Worm (Caenorhabditis elegans) whole organism, L4 larva: Measurements from ENCODE around the gene fbxb-39.

Experiments
- F10B5.3 ChIP-seq: sonication (generic microtip); optimal IDR thresholded peaks from 2 replicates; lab custom pipeline; 2016; ENCODE audit warnings: mild to moderate bottlenecking, missing genetic modification characterization, missing compliant biosample characterization
- Y105C5A.15 ChIP-seq: fragments of 200-800 bp; sonication (Bioruptor generic); IDR thresholded peaks from 2 replicates; pipeline ENCODE4 v1.3.6; 2022; ENCODE audit warnings: missing genetic modification characterization, missing compliant biosample characterization
- Y48G9A.11 ChIP-seq: fragments of 200-800 bp; sonication (Bioruptor generic); IDR thresholded peaks from 2 replicates; pipeline ENCODE4 v1.3.6; 2022; ENCODE audit warnings: missing genetic modification reagents, missing genetic modification characterization, missing compliant biosample characterization
- aha-1 ChIP-seq: fragments of 150-350 bp; peaks from one replicate; lab custom pipeline; 2014; ENCODE audit warnings: missing biosample characterization, missing genetic modification characterization
- ama-1 ChIP-seq: fragments of 150-350 bp; optimal IDR thresholded peaks from 2 replicates; lab custom pipeline; 2014; ENCODE audit warnings: inconsistent platforms, mixed read lengths
- attf-4 ChIP-seq: sonication (generic microtip); optimal IDR thresholded peaks from 3 replicates; lab custom pipeline; 2017; ENCODE audit warnings: missing biosample characterization, missing genetic modification characterization
- ceh-20 ChIP-seq: fragments of 200-800 bp; sonication (Bioruptor generic); IDR thresholded peaks from 2 replicates; pipeline ENCODE4 v1.3.6; 2022; ENCODE audit warnings: missing genetic modification reagents, missing genetic modification characterization, missing compliant biosample characterization
- ceh-32 ChIP-seq: sonication (generic microtip); optimal IDR thresholded peaks from 2 replicates; lab custom pipeline; 2016; ENCODE audit warnings: mild to moderate bottlenecking, missing genetic modification characterization, missing compliant biosample characterization; ENCODE audit not compliant: poor library complexity
- ceh-62 ChIP-seq: sonication (generic microtip); optimal IDR thresholded peaks from 2 replicates; lab custom pipeline; 2017; ENCODE audit warnings: missing biosample characterization, missing genetic modification characterization
- ceh-82 ChIP-seq: sonication (generic microtip); optimal IDR thresholded peaks from 2 replicates; lab custom pipeline; 2017; ENCODE audit warnings: missing biosample characterization, missing genetic modification characterization
- daf-12 ChIP-seq: fragments of 150-350 bp; optimal IDR thresholded peaks from 2 replicates; lab custom pipeline; 2014; ENCODE audit warnings: missing biosample characterization, missing genetic modification reagents, missing genetic modification characterization
- daf-19 ChIP-seq: fragments of 200-800 bp; sonication (Bioruptor generic); conservative IDR thresholded peaks from 2 replicates; pipeline ENCODE4 v1.3.6; 2022; ENCODE audit warnings: missing genetic modification characterization, missing compliant biosample characterization
- dmd-9 ChIP-seq: fragments of 200-800 bp; sonication (Bioruptor generic); IDR thresholded peaks from 2 replicates; pipeline ENCODE4 v1.3.6; 2022; ENCODE audit warnings: missing genetic modification reagents, missing genetic modification characterization, missing compliant biosample characterization
- duxl-1 ChIP-seq: sonication (generic microtip); optimal IDR thresholded peaks from 2 replicates; lab custom pipeline; 2016; ENCODE audit warnings: mild to moderate bottlenecking, missing genetic modification characterization, moderate library complexity, missing compliant biosample characterization; ENCODE audit not compliant: poor library complexity
- dve-1 ChIP-seq: sonication (generic microtip); optimal IDR thresholded peaks from 2 replicates; lab custom pipeline; 2017; ENCODE audit warnings: antibody characterized with exemption, mild to moderate bottlenecking, missing genetic modification characterization, missing compliant biosample characterization; ENCODE audit not compliant: insufficient read depth
- egl-43 ChIP-seq: fragments of 200-800 bp; sonication (Bioruptor generic); IDR thresholded peaks from 2 replicates; pipeline ENCODE4 v1.3.6; 2022; ENCODE audit warnings: missing genetic modification reagents, missing genetic modification characterization, missing compliant biosample characterization
- fos-1 ChIP-seq: fragments of 150-350 bp; optimal IDR thresholded peaks from 2 replicates; lab custom pipeline; 2014; ENCODE audit warnings: missing biosample characterization, missing genetic modification characterization
- gei-8 ChIP-seq: fragments of 200-800 bp; sonication (Bioruptor generic); optimal IDR thresholded peaks from 2 replicates; lab custom pipeline; 2018; ENCODE audit warnings: mild to moderate bottlenecking, missing genetic modification characterization, missing compliant biosample characterization
- lin-38 ChIP-seq: fragments of 200-800 bp; sonication (Bioruptor generic); IDR thresholded peaks from 2 replicates; pipeline ENCODE4 v1.3.6; 2022; ENCODE audit warnings: missing genetic modification reagents, missing genetic modification characterization, missing compliant biosample characterization
- lsy-2 ChIP-seq, 2 experiments: fragments of 150-350 bp in 1 of 2; sonication (generic microtip) in 1 of 2; optimal IDR thresholded peaks; 2 replicates each; lab custom pipeline; 2014 to 2017; ENCODE audit warnings: missing biosample characterization in 2 of 2, missing genetic modification characterization in 2 of 2
- madf-9 ChIP-seq: fragments of 200-800 bp; sonication (Bioruptor generic); conservative IDR thresholded peaks from 2 replicates; pipeline ENCODE4 v1.3.6; 2022; ENCODE audit warnings: missing genetic modification reagents, missing genetic modification characterization, missing compliant biosample characterization
- mdl-1 ChIP-seq, 2 experiments: fragments of 150-350 bp in 1 of 2; sonication (generic microtip) in 1 of 2; optimal IDR thresholded peaks; 2 replicates each; lab custom pipeline; 2014 to 2017; ENCODE audit warnings: missing biosample characterization in 2 of 2, missing genetic modification characterization in 2 of 2
- mdt-29 ChIP-seq: fragments of 200-800 bp; sonication (Bioruptor generic); IDR thresholded peaks from 2 replicates; pipeline ENCODE4 v1.3.6; 2022; ENCODE audit warnings: missing genetic modification reagents, missing genetic modification characterization, missing compliant biosample characterization
- mep-1 ChIP-seq: fragments of 150-350 bp; sonication (generic microtip); optimal IDR thresholded peaks from 3 replicates; lab custom pipeline; 2014; ENCODE audit warnings: missing biosample characterization, missing genetic modification characterization
- mxl-2 ChIP-seq: fragments of 200-800 bp; sonication (Bioruptor generic); conservative IDR thresholded peaks from 2 replicates; pipeline ENCODE4 v1.3.6; 2022; ENCODE audit warnings: missing genetic modification reagents, missing genetic modification characterization, missing compliant biosample characterization
- mxl-3 ChIP-seq: fragments of 200-800 bp; sonication (Bioruptor generic); optimal IDR thresholded peaks from 2 replicates; lab custom pipeline; 2018; ENCODE audit warnings: mild to moderate bottlenecking, missing genetic modification characterization, missing compliant biosample characterization
- nhr-28 ChIP-seq: fragments of 150-350 bp; optimal IDR thresholded peaks from 2 replicates; lab custom pipeline; 2014; ENCODE audit warnings: missing biosample characterization, missing genetic modification characterization
- nhr-42 ChIP-seq: fragments of 200-800 bp; sonication (Bioruptor generic); IDR thresholded peaks from 2 replicates; pipeline ENCODE4 v1.3.6; 2022; ENCODE audit warnings: missing genetic modification characterization, missing compliant biosample characterization
- pqm-1 ChIP-seq: sonication (generic microtip); optimal IDR thresholded peaks from 2 replicates; lab custom pipeline; 2017; ENCODE audit warnings: missing biosample characterization, missing genetic modification characterization
- rbr-2 ChIP-seq: sonication (generic microtip); optimal IDR thresholded peaks from 2 replicates; lab custom pipeline; 2016; ENCODE audit warnings: missing genotype, missing genetic modification characterization, missing compliant biosample characterization
- skn-1 ChIP-seq: fragments of 150-350 bp; optimal IDR thresholded peaks from 2 replicates; lab custom pipeline; 2014; ENCODE audit warnings: missing biosample characterization, missing genetic modification characterization
- snpc-1.2 ChIP-seq: fragments of 200-800 bp; sonication (Bioruptor generic); IDR thresholded peaks from 2 replicates; pipeline ENCODE4 v1.3.6; 2022; ENCODE audit warnings: missing genetic modification reagents, missing genetic modification characterization, missing compliant biosample characterization
- snpc-4 ChIP-seq: fragments of 150-350 bp; optimal IDR thresholded peaks from 2 replicates; lab custom pipeline; 2014; ENCODE audit warnings: missing biosample characterization, missing genetic modification characterization
- tra-1 ChIP-seq: fragments of 200-800 bp; sonication (Bioruptor generic); IDR thresholded peaks from 2 replicates; pipeline ENCODE4 v1.3.6; 2022; ENCODE audit warnings: missing genetic modification reagents, missing genetic modification characterization, missing compliant biosample characterization
- vab-7 ChIP-seq: fragments of 200-800 bp; sonication (Bioruptor generic); IDR thresholded peaks from 2 replicates; pipeline ENCODE4 v1.3.6; 2022; ENCODE audit warnings: missing genetic modification reagents, missing genetic modification characterization, missing compliant biosample characterization
- zag-1 ChIP-seq: fragments of 150-350 bp; optimal IDR thresholded peaks from 2 replicates; lab custom pipeline; 2014; ENCODE audit warnings: missing biosample characterization, missing genetic modification characterization
- zfp-2 ChIP-seq: sonication (generic microtip); optimal IDR thresholded peaks from 2 replicates; lab custom pipeline; 2016; ENCODE audit warnings: mild to moderate bottlenecking, missing genetic modification characterization, missing compliant biosample characterization
- ztf-11 ChIP-seq: fragments of 150-350 bp; optimal IDR thresholded peaks from 2 replicates; lab custom pipeline; 2014; ENCODE audit warnings: missing biosample characterization, missing genetic modification characterization
- ztf-7 ChIP-seq: fragments of 150-350 bp; optimal IDR thresholded peaks from 2 replicates; lab custom pipeline; 2014; ENCODE audit warnings: missing biosample characterization, missing genetic modification characterization

Gene fbxb-39

DNA sequence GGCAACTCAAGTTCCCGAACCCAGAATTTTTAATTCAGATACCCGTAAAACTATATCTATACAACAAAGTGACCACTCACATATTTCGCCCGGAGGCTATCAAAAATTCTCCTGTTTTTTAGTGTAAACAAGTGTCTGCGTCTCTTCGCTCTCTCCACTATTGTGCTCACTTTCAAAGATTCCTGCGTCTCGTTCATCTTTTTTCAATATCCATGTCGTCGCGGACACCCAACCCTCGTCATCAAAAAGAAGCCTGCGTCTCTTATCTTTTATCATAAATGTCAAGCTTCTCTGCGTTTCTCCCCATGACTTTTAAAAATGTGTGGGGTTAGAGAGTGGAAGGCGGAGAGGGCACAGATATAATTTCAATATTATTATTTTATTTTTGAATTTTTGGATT lies 44.5 kb upstream of the fbxb-39 start (continued):
- TF ChIP-seq rbr-2, result peak; percentile 58

DNA sequence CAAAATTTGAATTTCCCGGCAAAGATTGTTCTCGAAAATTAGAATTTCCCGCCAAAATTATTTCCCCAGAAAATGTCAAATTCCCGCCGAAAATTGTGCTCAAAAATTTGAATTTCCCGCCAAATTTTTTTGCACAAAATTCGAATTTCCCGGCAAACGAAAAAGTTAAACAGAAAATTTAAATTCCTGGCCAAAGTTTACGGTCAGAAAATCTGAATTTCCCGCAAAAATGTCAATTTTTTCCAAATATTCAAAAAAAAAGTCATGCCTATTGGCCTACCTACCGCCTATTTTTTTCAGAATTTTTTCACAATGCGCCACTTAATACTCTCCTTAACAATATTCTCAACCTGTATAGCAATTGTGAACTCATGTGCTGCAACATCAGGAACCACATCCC lies 42.5 kb upstream of the fbxb-39 start, which contains the start of gene K02E7.1:
TSS of gene K02E7.1 (plus strand) at position 301 of the 400 bp plus-strand sequence.
- no peak for TF ChIP-seq fos-1 (tag; lab: Kevin White, UChicago)
- no peak for TF ChIP-seq pqm-1
- no peak for TF ChIP-seq dmd-9

DNA sequence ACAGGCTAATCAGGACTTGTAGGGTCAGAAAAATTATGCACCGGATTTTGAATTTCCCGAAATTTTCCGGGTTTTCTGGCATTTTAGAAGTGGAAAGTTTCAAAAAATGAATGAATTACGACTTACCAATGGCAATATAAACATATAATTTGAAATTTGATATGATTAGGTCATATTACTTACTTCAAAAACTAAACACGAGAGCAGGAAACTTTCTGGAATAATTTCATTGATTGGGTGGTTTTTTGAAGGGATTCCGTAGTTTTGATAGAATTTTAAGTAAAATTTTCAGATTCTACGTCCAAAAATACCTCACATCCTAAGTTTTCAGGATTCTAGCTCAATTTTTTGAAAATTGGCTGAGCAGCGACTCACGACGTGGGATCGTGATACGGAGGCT lies 35.1 kb upstream of the fbxb-39 start, which contains the start of gene K02E7.11:
TSS of gene K02E7.11 (minus strand) at position 101 of the 400 bp plus-strand sequence.
- TF ChIP-seq zfp-2 (tag; lab: Kevin White, UChicago) (peak; percentile 33), ceh-32 (tag; lab: Kevin White, UChicago) (no peak)

DNA sequence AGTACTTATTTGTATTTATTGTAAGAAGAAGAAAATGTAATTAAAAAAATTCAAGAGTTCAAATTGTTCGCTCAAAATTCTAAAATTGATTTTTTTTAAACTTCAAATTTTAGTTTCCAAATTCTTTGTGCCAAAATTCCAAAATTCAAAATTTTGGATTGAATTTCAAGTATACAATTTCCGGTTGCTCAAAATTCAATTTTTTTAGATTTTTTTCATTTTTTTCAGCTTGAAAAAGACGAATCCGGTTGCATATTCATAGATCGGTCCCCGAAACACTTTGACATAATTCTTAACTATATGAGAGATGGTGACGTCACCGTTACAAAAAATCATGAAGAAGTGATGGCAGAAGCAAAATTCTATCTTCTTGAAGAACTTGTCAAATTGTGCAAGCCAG lies 31.7 kb upstream of the fbxb-39 start, which contains the start of gene K02E7.4:
TSS of gene K02E7.4 (plus strand) at position 301 of the 400 bp plus-strand sequence.
- TF ChIP-seq skn-1 (tag; lab: Kevin White, UChicago) (no peak), duxl-1 (tag; lab: Kevin White, UChicago) (no peak), egl-43 (no peak), ceh-20 (GFP tag; lab: Robert Waterston, UW) (no peak), vab-7 (GFP tag; lab: Robert Waterston, UW) (no peak), ama-1 (lab: Kevin White, UChicago) (no peak), mdt-29 (GFP tag; lab: Robert Waterston, UW) (no peak), pqm-1 (no peak), attf-4 (tag; lab: Kevin White, UChicago) (no peak), Y105C5A.15 (no peak), ceh-32 (tag; lab: Kevin White, UChicago) (no peak), mxl-3 (no peak)

DNA sequence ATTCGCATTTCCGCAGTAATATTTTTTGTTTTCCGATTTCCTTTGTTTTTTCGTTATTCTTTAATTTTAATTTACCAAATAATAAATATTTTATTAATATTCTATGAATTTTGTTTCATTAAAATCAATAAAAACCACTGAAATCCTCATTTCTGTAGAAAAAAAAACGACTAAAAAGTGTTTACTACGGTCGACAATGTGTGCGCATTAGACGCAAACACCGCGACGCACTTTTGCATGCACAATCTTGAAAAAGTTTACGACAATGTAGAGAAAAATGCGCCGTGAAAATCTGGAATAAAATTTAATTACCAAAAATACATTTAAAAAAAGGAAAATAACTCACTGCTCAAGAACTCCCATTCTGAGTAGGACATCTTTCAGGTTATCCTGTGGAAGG lies 31.1 kb upstream of the fbxb-39 start:
- TF ChIP-seq lin-38 (GFP tag; lab: Robert Waterston, UW), result no peak
- TF ChIP-seq ceh-82, result no peak
- TF ChIP-seq aha-1 (tag; lab: Kevin White, UChicago), result no peak
- no peak for TF ChIP-seq nhr-42 (GFP tag; lab: Robert Waterston, UW)
- no peak for TF ChIP-seq ceh-62 (tag; lab: Kevin White, UChicago)
- TF ChIP-seq daf-12 (tag; lab: Kevin White, UChicago), result no peak
- no peak for TF ChIP-seq Y105C5A.15
- TF ChIP-seq madf-9 (GFP tag; lab: Robert Waterston, UW), result no peak
- TF ChIP-seq dve-1 (tag; lab: Kevin White, UChicago), result no peak
- no peak for TF ChIP-seq mdl-1 (tag; optimal IDR thresholded peaks at IDR 0.05; lab: Kevin White, UChicago)
- TF ChIP-seq rbr-2, result no peak
- TF ChIP-seq F10B5.3 (tag; lab: Kevin White, UChicago), result no peak
- no peak for TF ChIP-seq fos-1 (tag; lab: Kevin White, UChicago)
- no peak for TF ChIP-seq snpc-4 (tag; lab: Kevin White, UChicago)

DNA sequence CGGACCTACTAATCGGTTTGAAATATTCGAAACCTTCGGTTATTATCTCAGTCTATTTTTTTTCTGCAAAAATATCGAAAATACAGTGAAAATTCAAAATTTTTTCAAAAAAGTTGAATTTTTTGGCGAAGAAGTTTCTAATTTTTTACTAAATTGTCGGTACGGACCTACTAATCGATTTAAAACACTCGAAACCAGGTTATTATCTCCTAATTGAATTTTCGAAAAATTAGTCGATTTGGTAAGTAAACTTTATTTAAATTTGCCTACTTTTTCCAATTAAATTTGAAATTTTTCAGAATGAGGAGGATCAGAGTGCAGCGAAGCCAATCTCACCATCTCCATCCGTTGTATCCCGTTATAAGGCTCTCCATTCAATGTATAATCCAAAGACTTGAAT lies 30.5 kb upstream of the fbxb-39 start, which contains the start of gene K02E7.12:
TSS of gene K02E7.12 (plus strand) at position 301 of the 400 bp plus-strand sequence.
- TF ChIP-seq gei-8 (no peak), mep-1 (no peak), zag-1 (tag; lab: Kevin White, UChicago) (no peak), aha-1 (tag; lab: Kevin White, UChicago) (no peak), snpc-1.2 (GFP tag; lab: Robert Waterston, UW) (no peak), fos-1 (tag; lab: Kevin White, UChicago) (no peak), snpc-4 (tag; lab: Kevin White, UChicago) (no peak), ztf-11 (no peak), nhr-28 (no peak), dmd-9 (no peak), lsy-2 (tag; optimal IDR thresholded peaks at IDR 0.05; lab: Kevin White, UChicago) (no peak), ztf-7 (tag; lab: Kevin White, UChicago) (no peak), daf-19 (GFP tag; lab: Robert Waterston, UW) (no peak), Y48G9A.11 (GFP tag; lab: Robert Waterston, UW) (no peak), mxl-2 (GFP tag; lab: Robert Waterston, UW) (no peak), tra-1 (GFP tag; lab: Robert Waterston, UW) (no peak)
